Worm (Caenorhabditis elegans): ENCODE measurements around the gene pcs-1.
"Not testable (repeated sequence)": the region's sequence is repeated elsewhere in the genome, so short reads cannot be mapped to it uniquely, and the experiment has no call there.

The pcs-1 gene

ce11 chrII:11568670-11569069 lies 8.9 kb downstream of the pcs-1 start:
- no peak for TF ChIP-seq F52B5.7 (tag; optimal IDR thresholded peaks at IDR 0.05)
- no peak for TF ChIP-seq Y53G8AR.9 (GFP tag; conservative IDR thresholded peaks at IDR 0.05)

DNA sequence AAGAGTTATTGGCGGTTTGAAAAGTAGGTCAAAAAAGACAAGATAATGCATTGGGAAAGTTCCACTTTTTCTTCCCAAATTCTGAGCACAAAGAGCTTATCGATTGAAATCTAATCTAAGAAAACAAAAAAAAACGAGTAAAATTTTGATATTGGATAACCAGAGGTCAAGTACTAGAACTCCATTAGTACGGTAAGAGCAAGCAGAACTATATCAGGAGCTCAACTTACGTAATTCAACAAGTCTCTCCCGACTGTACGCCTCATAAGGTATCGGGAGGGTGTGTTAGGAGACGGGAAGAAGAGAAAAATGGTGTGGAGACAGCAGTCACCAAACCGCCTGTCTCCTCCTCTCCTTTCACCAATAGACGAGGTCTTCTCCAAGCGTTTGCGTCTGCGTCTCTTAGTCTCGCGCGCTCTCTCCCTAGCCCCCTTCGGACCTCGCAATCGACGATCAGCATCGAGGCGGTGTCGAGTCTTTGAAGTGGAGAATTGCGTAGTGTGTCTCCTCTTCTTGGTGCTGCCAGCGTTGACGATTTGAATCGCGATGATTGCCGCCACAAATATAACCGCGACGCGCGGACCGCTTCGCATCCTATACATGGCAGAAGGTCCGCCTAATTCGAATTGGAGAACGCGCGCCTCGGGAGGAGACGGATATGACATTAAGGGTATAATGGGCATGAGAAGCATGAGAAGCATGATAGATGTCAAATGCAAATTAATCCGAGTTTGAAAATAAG lies 10.4 kb downstream of the pcs-1 start, which contains the start of gene F54D5.5:
TSS of gene F54D5.5 (minus strand) at position 51 of the 742 bp plus-strand sequence.
- peak; percentile 84 for TF ChIP-seq zfh-2 (GFP tag; conservative IDR thresholded peaks at IDR 0.05)
- peak; percentile 23 for TF ChIP-seq efl-1 (GFP tag; optimal IDR thresholded peaks at IDR 0.05)
- TF ChIP-seq tbp1 (GFP tag; optimal IDR thresholded peaks at IDR 0.05): no peak
- TF ChIP-seq hmg-1.2 (GFP tag; IDR thresholded peaks at IDR 0.05): peak; percentile 71
- TF ChIP-seq nhr-120 (GFP tag; IDR thresholded peaks at IDR 0.05): no peak
- no peak for TF ChIP-seq ztf-28 (GFP tag; IDR thresholded peaks at IDR 0.05)
- no peak for TF ChIP-seq nhr-27 (tag; optimal IDR thresholded peaks at IDR 0.05)
- no peak for TF ChIP-seq nfya-2 (GFP tag; IDR thresholded peaks at IDR 0.05)

ce11 chrII:11564127-11564526 lies 13.4 kb downstream of the pcs-1 start, which contains the start of gene F54D5.15:
Gene F54D5.15 (minus strand): TSS chrII:11564227.
- TF ChIP-seq B0261.1 (tag; optimal IDR thresholded peaks at IDR 0.05): no peak
- TF ChIP-seq zfh-2 (GFP tag; conservative IDR thresholded peaks at IDR 0.05): 0 out of 2 replicates have a peak, but pooled peaks have one; percentile 22

ce11 chrII:11556338-11556737 lies 21.2 kb downstream of the pcs-1 start, which contains the start of gene F54D5.17:
Gene F54D5.17 (plus strand): TSS chrII:11556638.
- TF ChIP-seq zfh-2 (GFP tag; conservative IDR thresholded peaks at IDR 0.05) (0 out of 2 replicates have a peak, but pooled peaks have one; percentile 13), ztf-18 (tag; optimal IDR thresholded peaks at IDR 0.05) (no peak)

ce11 chrII:11555634-11556033 lies 21.9 kb downstream of the pcs-1 start, which contains the start of gene F54D5.24:
Gene F54D5.24 (plus strand): TSS chrII:11555949.
- TF ChIP-seq snpc-3.4 (tag; optimal IDR thresholded peaks at IDR 0.05) (no peak), unc-62 (GFP tag; optimal IDR thresholded peaks at IDR 0.05) (no peak), C06A6.2 (GFP tag; conservative IDR thresholded peaks at IDR 0.05) (no peak), somi-1 (GFP tag; optimal IDR thresholded peaks at IDR 0.05) (no peak), ztf-18 (tag; optimal IDR thresholded peaks at IDR 0.05) (no peak), lsy-27 (tag; optimal IDR thresholded peaks at IDR 0.05; ENCODE audit: borderline replicate concordance, insufficient read depth) (no peak), ztf-25 (GFP tag; IDR thresholded peaks at IDR 0.05) (no peak), egl-44 (GFP tag; IDR thresholded peaks at IDR 0.05) (no peak), mxl-1 (tag; optimal IDR thresholded peaks at IDR 0.05) (no peak), F22D6.2 (tag; optimal IDR thresholded peaks at IDR 0.05) (no peak), pha-4 (tag; optimal IDR thresholded peaks at IDR 0.05) (no peak), zim-3 (tag; optimal IDR thresholded peaks at IDR 0.05) (no peak)

ce11 chrII:11551981-11552380 lies 25.6 kb downstream of the pcs-1 start, which contains the start of gene dhgd-1:
Gene dhgd-1 (minus strand): TSS chrII:11552081.
- not testable (repeated sequence) for TF ChIP-seq bed-2 (GFP tag; IDR thresholded peaks at IDR 0.05); ztf-18 (tag; optimal IDR thresholded peaks at IDR 0.05); F10E7.11 (tag; optimal IDR thresholded peaks at IDR 0.05)

- TF ChIP-seq repo-1 (tag; optimal IDR thresholded peaks at IDR 0.05): peak; percentile 81
- peak; percentile 26 for TF ChIP-seq mel-28 (tag; optimal IDR thresholded peaks at IDR 0.05; ENCODE audit: borderline replicate concordance)
- TF ChIP-seq D2030.7 (GFP tag; IDR thresholded peaks at IDR 0.05): no peak
- peak; percentile 15; the same call in 1 of the 2 replicates for TF ChIP-seq cebp-1 (GFP tag; IDR thresholded peaks at IDR 0.05)
- peak; percentile 73 for TF ChIP-seq cebp-1 (tag; optimal IDR thresholded peaks at IDR 0.05)
- no peak for TF ChIP-seq efl-1 (GFP tag; optimal IDR thresholded peaks at IDR 0.05)
- no peak; the same call in 1 of the 2 replicates for TF ChIP-seq lir-1 (GFP tag; conservative IDR thresholded peaks at IDR 0.05)
- TF ChIP-seq die-1 (tag; optimal IDR thresholded peaks at IDR 0.05): peak; percentile 50
- no peak for TF ChIP-seq hrde-1 (tag; optimal IDR thresholded peaks at IDR 0.05; ENCODE audit: borderline replicate concordance)
- no peak for TF ChIP-seq ztf-22 (GFP tag; optimal IDR thresholded peaks at IDR 0.05)
- TF ChIP-seq F52B5.7 (tag; optimal IDR thresholded peaks at IDR 0.05): peak; percentile 25
- peak; percentile 98 for TF ChIP-seq ama-1 (optimal IDR thresholded peaks at IDR 0.05)
- TF ChIP-seq ama-1 (GFP tag; optimal IDR thresholded peaks at IDR 0.05): no peak
- TF ChIP-seq Y53F4B.3 (GFP tag; IDR thresholded peaks at IDR 0.05): no peak
Observed at ce11 chrII:11547254-11547687, 30.3 kb downstream of the pcs-1 start, which contains the start of gene F54D5.7. Gene F54D5.7 (plus strand): TSS chrII:11547517.
